Worm (Caenorhabditis elegans) whole organism, early embryonic: Measurements from ENCODE around the gene str-101.

Experiments
- B0310.2 ChIP-seq: sonication (generic microtip); optimal IDR thresholded peaks from 2 replicates; lab custom pipeline; 2016; ENCODE audit warnings: mild to moderate bottlenecking, missing genetic modification characterization, missing compliant biosample characterization
- F13C5.2 ChIP-seq: sonication (generic microtip); optimal IDR thresholded peaks from 2 replicates; lab custom pipeline; 2017; ENCODE audit warnings: mild to moderate bottlenecking, missing genetic modification characterization, inconsistent platforms, missing compliant biosample characterization
- aly-1 ChIP-seq: sonication (generic microtip); optimal IDR thresholded peaks from 2 replicates; lab custom pipeline; 2016; ENCODE audit warnings: missing genetic modification characterization, missing compliant biosample characterization
- ama-1 ChIP-seq: fragments of 150-350 bp; optimal IDR thresholded peaks from 2 replicates; lab custom pipeline; 2014
- ceh-13 ChIP-seq: fragments of 200-800 bp; sonication (Bioruptor generic); optimal IDR thresholded peaks from 2 replicates; lab custom pipeline; 2018; ENCODE audit warnings: mild to moderate bottlenecking, missing genetic modification characterization, missing compliant biosample characterization
- ets-7 ChIP-seq: sonication (generic microtip); optimal IDR thresholded peaks from 2 replicates; lab custom pipeline; 2016; ENCODE audit warnings: missing genotype, missing genetic modification characterization, missing compliant biosample characterization
- flt-1 ChIP-seq: fragments of 200-800 bp; sonication (Bioruptor generic); IDR thresholded peaks from 2 replicates; pipeline ENCODE4 v1.3.6; 2022; ENCODE audit warnings: missing genetic modification characterization, missing compliant biosample characterization
- hmbx-1 ChIP-seq: sonication (generic microtip); optimal IDR thresholded peaks from 2 replicates; lab custom pipeline; 2016; ENCODE audit warnings: mild to moderate bottlenecking, missing genetic modification characterization, missing compliant biosample characterization
- pes-1 ChIP-seq: fragments of 200-800 bp; sonication (Bioruptor generic); IDR thresholded peaks from 2 replicates; pipeline ENCODE4 v1.3.6; 2022; ENCODE audit warnings: missing genetic modification reagents, missing genetic modification characterization, missing compliant biosample characterization
- scrt-1 ChIP-seq: fragments of 200-800 bp; sonication (Bioruptor generic); IDR thresholded peaks from 2 replicates; pipeline ENCODE4 v1.3.6; 2022; ENCODE audit warnings: missing genetic modification characterization, missing compliant biosample characterization
- sea-1 ChIP-seq: fragments of 200-800 bp; sonication (Bioruptor generic); conservative IDR thresholded peaks from 2 replicates; pipeline ENCODE4 v1.3.6; 2022; ENCODE audit warnings: missing genetic modification characterization, missing compliant biosample characterization
- tbx-37 ChIP-seq: fragments of 200-800 bp; sonication (Bioruptor generic); conservative IDR thresholded peaks from 2 replicates; pipeline ENCODE4 v1.3.6; 2022; ENCODE audit warnings: missing genetic modification reagents, missing genetic modification characterization, missing compliant biosample characterization
- tra-4 ChIP-seq: sonication (generic microtip); optimal IDR thresholded peaks from 2 replicates; lab custom pipeline; 2017; ENCODE audit warnings: missing genetic modification characterization, missing compliant biosample characterization

- TF ChIP-seq ama-1 (lab: Kevin White, UChicago) (no peak), B0310.2 (tag; lab: Kevin White, UChicago) (no peak), sea-1 (no peak), tbx-37 (GFP tag; lab: Robert Waterston, UW) (no peak), flt-1 (GFP tag; lab: Robert Waterston, UW) (no peak), ceh-13 (no peak), hmbx-1 (tag; lab: Kevin White, UChicago) (no peak), F13C5.2 (tag; lab: Kevin White, UChicago) (no peak), pes-1 (GFP tag; lab: Robert Waterston, UW) (no peak), scrt-1 (no peak), aly-1 (tag; lab: Kevin White, UChicago) (no peak), ets-7 (tag; lab: Kevin White, UChicago) (no peak), tra-4 (tag; lab: Kevin White, UChicago) (no peak)
Observed at ce11 chrV:15721888-15722287, 10.1 kb upstream of the str-101 start, which contains the start of gene srh-140.
